Worm (Caenorhabditis elegans): Measurements from ENCODE around the gene T27E7.5.

T27E7.5 gene

ce11 chrIV:14576471-14576870 lies 39.5 kb downstream of the T27E7.5 start:
- no peak for TF ChIP-seq W03F9.2 (tag; optimal IDR thresholded peaks at IDR 0.05)
- no peak for TF ChIP-seq dao-5 (tag; optimal IDR thresholded peaks at IDR 0.05)
- no peak for TF ChIP-seq him-1 (tag; optimal IDR thresholded peaks at IDR 0.05)

- no peak for TF ChIP-seq him-1 (tag; optimal IDR thresholded peaks at IDR 0.05)
- no peak for TF ChIP-seq W03F9.2 (tag; optimal IDR thresholded peaks at IDR 0.05)
- no peak for TF ChIP-seq dao-5 (tag; optimal IDR thresholded peaks at IDR 0.05)
Observed at ce11 chrIV:14578650-14579193, 41.8 kb downstream of the T27E7.5 start, which contains the start of gene Y57G11B.8. Y57G11B.8 (minus strand) TSS chrIV:14578700.

ce11 chrIV:14580939-14581338 lies 44.0 kb downstream of the T27E7.5 start, which contains the start of gene irld-18:
irld-18 (minus strand) TSS chrIV:14581039.
- TF ChIP-seq W03F9.2 (tag; optimal IDR thresholded peaks at IDR 0.05) (no peak), him-1 (tag; optimal IDR thresholded peaks at IDR 0.05) (no peak), dao-5 (tag; optimal IDR thresholded peaks at IDR 0.05) (no peak)

- no peak for TF ChIP-seq dao-5 (tag; optimal IDR thresholded peaks at IDR 0.05)
- TF ChIP-seq him-1 (tag; optimal IDR thresholded peaks at IDR 0.05): no peak
- TF ChIP-seq W03F9.2 (tag; optimal IDR thresholded peaks at IDR 0.05): no peak
Observed at ce11 chrIV:14586759-14587158, 49.8 kb downstream of the T27E7.5 start.

ce11 chrIV:14587589-14587988 lies 50.6 kb downstream of the T27E7.5 start:
- TF ChIP-seq him-1 (tag; optimal IDR thresholded peaks at IDR 0.05): no peak
- no peak for TF ChIP-seq W03F9.2 (tag; optimal IDR thresholded peaks at IDR 0.05)
- no peak for TF ChIP-seq dao-5 (tag; optimal IDR thresholded peaks at IDR 0.05)
